Fruit fly (Drosophila melanogaster) whole organism, embryonic: Measurements from ENCODE around the gene cwo.

Experiments used
- Awh ChIP-seq: fragments of 200-800 bp; sonication (Bioruptor generic); IDR thresholded peaks from 2 replicates; pipeline ENCODE4, ENCODE4 v1.3.6; 2022; ENCODE audit warnings: missing biosample characterization, missing genetic modification characterization
- B-H2 ChIP-seq: fragments of 200-800 bp; sonication (Bioruptor generic); optimal IDR thresholded peaks from 2 replicates; lab custom pipeline; 2018; ENCODE audit warnings: missing biosample characterization, mild to moderate bottlenecking, missing genetic modification characterization
- BEAF-32 ChIP-seq: fragments of 200-800 bp; sonication (Bioruptor generic); optimal IDR thresholded peaks from 3 replicates; lab custom pipeline; 2017; ENCODE audit warnings: missing biosample characterization, missing genetic modification characterization, mild to moderate bottlenecking, moderate library complexity, missing genetic modification reagents
- Bgb ChIP-seq: fragments of 200-800 bp; sonication (Bioruptor generic); IDR thresholded peaks from 2 replicates; pipeline ENCODE4 v1.3.6; 2022; ENCODE audit warnings: missing biosample characterization, missing genetic modification characterization; ENCODE audit not compliant: partially characterized antibody
- CG10431 ChIP-seq: fragments of 200-800 bp; sonication (Bioruptor generic); optimal IDR thresholded peaks from 3 replicates; lab custom pipeline; 2018; ENCODE audit warnings: missing biosample characterization, mild to moderate bottlenecking, missing genetic modification characterization
- CG11723 ChIP-seq: fragments of 200-800 bp; sonication (Bioruptor generic); optimal IDR thresholded peaks from 2 replicates; lab custom pipeline; 2017; ENCODE audit warnings: missing biosample characterization, mild to moderate bottlenecking, missing genetic modification characterization
- CG12744 ChIP-seq: fragments of 200-800 bp; sonication (Bioruptor generic); optimal IDR thresholded peaks from 2 replicates; lab custom pipeline; 2016; ENCODE audit warnings: missing biosample characterization, missing genetic modification characterization
- CG13287 ChIP-seq: fragments of 200-800 bp; sonication (Bioruptor generic); IDR thresholded peaks from 2 replicates; pipeline ENCODE4 v1.3.6; 2022; ENCODE audit warnings: missing biosample characterization, missing genetic modification characterization; ENCODE audit not compliant: partially characterized antibody
- CG13624 ChIP-seq: fragments of 200-800 bp; sonication (Bioruptor generic); optimal IDR thresholded peaks from 2 replicates; lab custom pipeline; 2016; ENCODE audit warnings: missing biosample characterization, missing genetic modification characterization
- CG14710 ChIP-seq: fragments of 200-800 bp; sonication (Bioruptor generic); optimal IDR thresholded peaks from 3 replicates; lab custom pipeline; 2019; ENCODE audit warnings: missing biosample characterization, mild to moderate bottlenecking, missing genetic modification characterization, moderate library complexity
- CG17568 ChIP-seq: fragments of 200-800 bp; sonication (Bioruptor generic); optimal IDR thresholded peaks from 2 replicates; lab custom pipeline; 2018; ENCODE audit warnings: missing biosample characterization, mild to moderate bottlenecking, missing genetic modification characterization, moderate library complexity
- CG2129 ChIP-seq: fragments of 200-800 bp; sonication (Bioruptor generic); IDR thresholded peaks from 2 replicates; pipeline ENCODE4 v1.3.6; 2022; ENCODE audit warnings: missing biosample characterization, missing genetic modification characterization; ENCODE audit not compliant: partially characterized antibody
- CG33557 ChIP-seq: fragments of 200-800 bp; sonication (Bioruptor generic); optimal IDR thresholded peaks from 2 replicates; lab custom pipeline; 2019; ENCODE audit warnings: missing biosample characterization, mild to moderate bottlenecking, missing genetic modification characterization, moderate library complexity
- CG4617 ChIP-seq: fragments of 200-800 bp; sonication (Bioruptor generic); optimal IDR thresholded peaks from 3 replicates; lab custom pipeline; 2016; ENCODE audit warnings: missing biosample characterization, missing genetic modification characterization, borderline replicate concordance
- CG4820 ChIP-seq: fragments of 200-800 bp; sonication (Bioruptor generic); optimal IDR thresholded peaks from 3 replicates; lab custom pipeline; 2016; ENCODE audit warnings: missing biosample characterization, missing genetic modification characterization
- CG5953 ChIP-seq: fragments of 200-800 bp; sonication (Bioruptor generic); IDR thresholded peaks from 2 replicates; pipeline ENCODE4 v1.3.6; 2022; ENCODE audit warnings: missing biosample characterization, missing genetic modification characterization
- CG7963 ChIP-seq: fragments of 200-800 bp; sonication (Bioruptor generic); IDR thresholded peaks from 3 replicates; pipeline ENCODE4 v1.3.6; 2022; ENCODE audit warnings: missing biosample characterization, missing genetic modification characterization; ENCODE audit not compliant: partially characterized antibody
- CrebB ChIP-seq: fragments of 200-800 bp; sonication (Bioruptor generic); optimal IDR thresholded peaks from 3 replicates; lab custom pipeline; 2018; ENCODE audit warnings: missing biosample characterization, mild to moderate bottlenecking, missing genetic modification characterization
- Dll ChIP-seq: fragments of 200-800 bp; sonication (Bioruptor generic); IDR thresholded peaks from 4 replicates; pipeline ENCODE4 v1.3.6; 2022; ENCODE audit warnings: missing biosample characterization, missing genetic modification characterization; ENCODE audit not compliant: partially characterized antibody
- Doc3 ChIP-seq: fragments of 200-800 bp; sonication (Bioruptor generic); IDR thresholded peaks from 3 replicates; pipeline ENCODE4 v1.3.6; 2022; ENCODE audit warnings: missing biosample characterization, missing genetic modification characterization; ENCODE audit not compliant: partially characterized antibody
- Dp ChIP-seq: fragments of 200-800 bp; sonication (Bioruptor generic); optimal IDR thresholded peaks from 2 replicates; lab custom pipeline; 2018; ENCODE audit warnings: missing biosample characterization, mild to moderate bottlenecking, missing genetic modification characterization, moderate library complexity
- Dref ChIP-seq: fragments of 200-800 bp; sonication (Bioruptor generic); IDR thresholded peaks from 2 replicates; pipeline ENCODE4 v1.3.6; 2022; ENCODE audit warnings: missing biosample characterization, missing genetic modification characterization
- E2f1 ChIP-seq: fragments of 200-800 bp; sonication (Bioruptor generic); IDR thresholded peaks from 2 replicates; pipeline ENCODE4 v1.3.6; 2022; ENCODE audit warnings: missing biosample characterization, missing genetic modification characterization
- E2f2 ChIP-seq: fragments of 200-800 bp; sonication (Bioruptor generic); IDR thresholded peaks from 2 replicates; pipeline ENCODE4 v1.3.6; 2022; ENCODE audit warnings: missing biosample characterization, missing genetic modification characterization
- Ets97D ChIP-seq: fragments of 200-800 bp; sonication (Bioruptor generic); optimal IDR thresholded peaks from 3 replicates; lab custom pipeline; 2016; ENCODE audit warnings: missing biosample characterization, missing genetic modification characterization
- Fer1 ChIP-seq: fragments of 200-800 bp; sonication (Bioruptor generic); optimal IDR thresholded peaks from 2 replicates; lab custom pipeline; 2017; ENCODE audit warnings: missing biosample characterization, mild to moderate bottlenecking, missing genetic modification characterization
- HmgZ ChIP-seq: fragments of 200-800 bp; sonication (Bioruptor generic); optimal IDR thresholded peaks from 2 replicates; lab custom pipeline; 2018; ENCODE audit warnings: missing biosample characterization, mild to moderate bottlenecking, missing genetic modification characterization
- MESR4 ChIP-seq: fragments of 200-800 bp; sonication (Bioruptor generic); optimal IDR thresholded peaks from 2 replicates; lab custom pipeline; 2018; ENCODE audit warnings: missing biosample characterization, mild to moderate bottlenecking, missing genetic modification characterization, moderate library complexity
- Sin3A ChIP-seq: fragments of >200 bp; optimal IDR thresholded peaks from 2 replicates; lab custom pipeline; 2018
- Sry-δ ChIP-seq: fragments of 200-800 bp; sonication (Bioruptor generic); optimal IDR thresholded peaks from 2 replicates; lab custom pipeline; 2016; ENCODE audit warnings: missing biosample characterization, missing genetic modification characterization
- Taf1 ChIP-seq: fragments of 200-800 bp; sonication (Bioruptor generic); IDR thresholded peaks from 2 replicates; pipeline ENCODE4 v1.3.6; 2022; ENCODE audit warnings: missing biosample characterization, missing genetic modification characterization
- Usf ChIP-seq: fragments of 200-800 bp; sonication (Bioruptor generic); optimal IDR thresholded peaks from 2 replicates; lab custom pipeline; 2017; ENCODE audit warnings: missing genotype, missing biosample characterization, missing genetic modification characterization
- Vsx1 ChIP-seq: fragments of 200-800 bp; sonication (Bioruptor generic); optimal IDR thresholded peaks from 2 replicates; lab custom pipeline; 2017; ENCODE audit warnings: missing biosample characterization, mild to moderate bottlenecking, missing genetic modification characterization, missing genetic modification reagents
- amos ChIP-seq: fragments of 200-800 bp; sonication (Bioruptor generic); IDR thresholded peaks from 2 replicates; pipeline ENCODE4 v1.3.6; 2022; ENCODE audit warnings: missing biosample characterization, missing genetic modification characterization; ENCODE audit not compliant: partially characterized antibody
- ap ChIP-seq: fragments of 200-800 bp; sonication (Bioruptor generic); IDR thresholded peaks from 2 replicates; pipeline ENCODE4 v1.3.6; 2022; ENCODE audit warnings: missing biosample characterization, missing genetic modification characterization
- br ChIP-seq: fragments of >200 bp; optimal IDR thresholded peaks from 2 replicates; lab custom pipeline; 2017
- btn ChIP-seq: fragments of 200-800 bp; sonication (Bioruptor generic); optimal IDR thresholded peaks from 2 replicates; lab custom pipeline; 2016; ENCODE audit warnings: missing biosample characterization, missing genetic modification characterization
- crc ChIP-seq: fragments of 200-800 bp; sonication (Bioruptor generic); optimal IDR thresholded peaks from 2 replicates; lab custom pipeline; 2016; ENCODE audit warnings: missing biosample characterization, missing genetic modification characterization
- disco-r ChIP-seq: fragments of 200-800 bp; sonication (Bioruptor generic); optimal IDR thresholded peaks from 2 replicates; lab custom pipeline; 2016; ENCODE audit warnings: missing biosample characterization, missing genetic modification characterization
- gem ChIP-seq: fragments of 200-800 bp; sonication (Bioruptor generic); optimal IDR thresholded peaks from 2 replicates; lab custom pipeline; 2019; ENCODE audit warnings: missing biosample characterization, mild to moderate bottlenecking, missing genetic modification characterization, moderate library complexity
- lbe ChIP-seq: fragments of 200-800 bp; sonication (Bioruptor generic); optimal IDR thresholded peaks from 2 replicates; lab custom pipeline; 2016; ENCODE audit warnings: missing biosample characterization, mild to moderate bottlenecking, missing genetic modification characterization
- lilli ChIP-seq: fragments of 200-800 bp; sonication (Bioruptor generic); optimal IDR thresholded peaks from 3 replicates; lab custom pipeline; 2016; ENCODE audit warnings: missing biosample characterization, missing genetic modification characterization
- nmo ChIP-seq: fragments of 200-800 bp; sonication (Bioruptor generic); optimal IDR thresholded peaks from 2 replicates; lab custom pipeline; 2018; ENCODE audit warnings: missing biosample characterization, mild to moderate bottlenecking, missing genetic modification characterization, moderate library complexity
- ranshi ChIP-seq: fragments of 200-800 bp; sonication (Bioruptor generic); IDR thresholded peaks from 2 replicates; pipeline ENCODE4 v1.3.6; 2022; ENCODE audit warnings: missing biosample characterization, missing genetic modification characterization
- repo ChIP-seq: fragments of 200-800 bp; sonication (Bioruptor generic); optimal IDR thresholded peaks from 2 replicates; lab custom pipeline; 2016; ENCODE audit warnings: missing biosample characterization, missing genetic modification characterization
- row ChIP-seq: fragments of 200-800 bp; sonication (Bioruptor generic); IDR thresholded peaks from 3 replicates; pipeline ENCODE4 v1.3.6; 2022; ENCODE audit warnings: missing biosample characterization, missing genetic modification characterization
- sens ChIP-seq: fragments of 200-800 bp; sonication (Bioruptor generic); peaks from one replicate; lab custom pipeline; 2016; ENCODE audit warnings: missing biosample characterization, missing genetic modification characterization
- shn ChIP-seq: fragments of 200-800 bp; sonication (Bioruptor generic); optimal IDR thresholded peaks from 3 replicates; lab custom pipeline; 2016; ENCODE audit warnings: missing biosample characterization, missing genetic modification characterization
- sob ChIP-seq: fragments of 200-800 bp; sonication (Bioruptor generic); IDR thresholded peaks from 2 replicates; pipeline ENCODE4 v1.3.6; 2022; ENCODE audit warnings: missing biosample characterization, missing genetic modification characterization
- vnd ChIP-seq: fragments of 200-800 bp; sonication (Bioruptor generic); IDR thresholded peaks from 3 replicates; pipeline ENCODE4 v1.3.6; 2022; ENCODE audit warnings: missing biosample characterization, missing genetic modification characterization; ENCODE audit not compliant: partially characterized antibody
- zen2 ChIP-seq: fragments of 200-800 bp; sonication (Bioruptor generic); IDR thresholded peaks from 3 replicates; pipeline ENCODE4 v1.3.6; 2022; ENCODE audit warnings: missing biosample characterization, missing genetic modification characterization; ENCODE audit not compliant: partially characterized antibody

Gene cwo

dm6 chr3R:10407066-10407465, 19.0 kb downstream of the cwo start, which contains the start of gene CG6325 (continued):
- peak; percentile 16 for TF ChIP-seq lbe (GFP tag; lab: Kevin White, UChicago)
- no peak for TF ChIP-seq gem (tag; lab: Kevin White, UChicago)
- TF ChIP-seq Awh: no peak
- TF ChIP-seq CG11723 (GFP tag; lab: Kevin White, UChicago): no peak
- peak; percentile 96 for TF ChIP-seq E2f2 (GFP tag; lab: Robert Waterston, UW)
- TF ChIP-seq CG5953 (GFP tag; lab: Robert Waterston, UW): no peak
- TF ChIP-seq CG12744: no peak
- TF ChIP-seq row (GFP tag; lab: Robert Waterston, UW): peak; percentile 47; the same call in 1 of the 3 replicates
- peak; percentile 10 for TF ChIP-seq Sin3A (lab: Kevin White, UChicago)
- peak; percentile 48 for TF ChIP-seq CG14710 (tag; lab: Kevin White, UChicago)
- peak; percentile 43 for TF ChIP-seq HmgZ (tag; lab: Kevin White, UChicago)
- TF ChIP-seq btn: no peak
- TF ChIP-seq amos (GFP tag; lab: Robert Waterston, UW): peak; percentile 99
- no peak for TF ChIP-seq E2f1 (GFP tag; lab: Robert Waterston, UW)
- TF ChIP-seq CG33557 (GFP tag; lab: Kevin White, UChicago): no peak
- peak; percentile 97 for TF ChIP-seq Sry-δ (GFP tag; lab: Kevin White, UChicago)
- TF ChIP-seq disco-r (GFP tag; lab: Kevin White, UChicago): no peak
- TF ChIP-seq CG13287 (GFP tag; lab: Robert Waterston, UW): peak; percentile 99
- TF ChIP-seq CG13624 (GFP tag; lab: Kevin White, UChicago): peak; percentile 37
- TF ChIP-seq Usf: no peak
- peak; percentile 94 for TF ChIP-seq Dp
- TF ChIP-seq CG17568 (GFP tag; lab: Kevin White, UChicago): no peak
- TF ChIP-seq nmo (GFP tag; lab: Kevin White, UChicago): peak; percentile 19
- TF ChIP-seq Doc3: peak; percentile 98
- peak; percentile 98 for TF ChIP-seq Dll
- peak; percentile 95 for TF ChIP-seq BEAF-32
- TF ChIP-seq Vsx1 (GFP tag; lab: Kevin White, UChicago): no peak
- peak; percentile 43 for TF ChIP-seq Ets97D
- peak; percentile 98 for TF ChIP-seq CG7963 (GFP tag; lab: Robert Waterston, UW)
- TF ChIP-seq zen2 (GFP tag; lab: Robert Waterston, UW): peak; percentile 100
- peak; percentile 82 for TF ChIP-seq sens (GFP tag; lab: Kevin White, UChicago)
- TF ChIP-seq CG10431: no peak
- TF ChIP-seq Bgb (GFP tag; lab: Robert Waterston, UW): peak; percentile 99
- TF ChIP-seq CG2129: peak; percentile 91
- TF ChIP-seq lilli (GFP tag; lab: Kevin White, UChicago): peak; percentile 23
- peak; percentile 64 for TF ChIP-seq CG4617 (GFP tag; lab: Kevin White, UChicago)
- TF ChIP-seq sob: peak; percentile 61; the same call in 1 of the 2 replicates
- no peak for TF ChIP-seq Taf1 (GFP tag; lab: Robert Waterston, UW)
- TF ChIP-seq shn (GFP tag; lab: Kevin White, UChicago): no peak
- no peak for TF ChIP-seq Fer1 (GFP tag; lab: Kevin White, UChicago)
- TF ChIP-seq Dref (GFP tag; lab: Robert Waterston, UW): peak; percentile 99
- peak; percentile 98 for TF ChIP-seq vnd (GFP tag; lab: Robert Waterston, UW)
- TF ChIP-seq CG4820 (GFP tag; lab: Kevin White, UChicago): no peak
- no peak for TF ChIP-seq br (lab: Kevin White, UChicago)
- peak; percentile 2 for TF ChIP-seq CrebB (tag; lab: Kevin White, UChicago)
- TF ChIP-seq MESR4 (GFP tag; lab: Kevin White, UChicago): peak; percentile 59
- TF ChIP-seq ap (GFP tag; lab: Robert Waterston, UW): no peak
- TF ChIP-seq ranshi (GFP tag; lab: Robert Waterston, UW): no peak
- no peak for TF ChIP-seq crc (GFP tag; lab: Kevin White, UChicago)
- peak; percentile 16 for TF ChIP-seq B-H2 (GFP tag; lab: Kevin White, UChicago)
- no peak for TF ChIP-seq repo (GFP tag; lab: Kevin White, UChicago)
